Fruit fly (Drosophila melanogaster) whole organism, embryonic: ENCODE results near the gene Mgat4b.

Experiments
- Blimp-1 ChIP-seq: fragments of 200-800 bp; sonication (Bioruptor generic); optimal IDR thresholded peaks from 3 replicates; lab custom pipeline; 2018; ENCODE audit warnings: missing biosample characterization, missing genetic modification characterization, mild to moderate bottlenecking, moderate library complexity, missing genetic modification reagents
- CG10431 ChIP-seq: fragments of 200-800 bp; sonication (Bioruptor generic); optimal IDR thresholded peaks from 3 replicates; lab custom pipeline; 2018; ENCODE audit warnings: missing biosample characterization, mild to moderate bottlenecking, missing genetic modification characterization
- CG10462 ChIP-seq: fragments of 200-800 bp; sonication (Bioruptor generic); optimal IDR thresholded peaks from 2 replicates; lab custom pipeline; 2016; ENCODE audit warnings: missing biosample characterization, missing genetic modification characterization
- CG11085 ChIP-seq: fragments of 200-800 bp; sonication (Bioruptor generic); IDR thresholded peaks from 2 replicates; pipeline ENCODE4 v1.3.6; 2022; ENCODE audit warnings: missing biosample characterization, missing genetic modification characterization
- CG13123 ChIP-seq: fragments of 200-800 bp; sonication (Bioruptor generic); optimal IDR thresholded peaks from 2 replicates; lab custom pipeline; 2016; ENCODE audit warnings: missing biosample characterization, missing genetic modification characterization
- CG13296 ChIP-seq: fragments of 200-800 bp; sonication (Bioruptor generic); optimal IDR thresholded peaks from 3 replicates; lab custom pipeline; 2018; ENCODE audit warnings: missing biosample characterization, mild to moderate bottlenecking, missing genetic modification characterization
- CG14667 ChIP-seq: fragments of 200-800 bp; sonication (Bioruptor generic); IDR thresholded peaks from 2 replicates; pipeline ENCODE4 v1.3.6; 2022; ENCODE audit warnings: missing biosample characterization, missing genetic modification characterization
- CG15514 ChIP-seq: fragments of 200-800 bp; sonication (Bioruptor generic); optimal IDR thresholded peaks from 3 replicates; lab custom pipeline; 2017; ENCODE audit warnings: missing biosample characterization, missing genetic modification characterization, mild to moderate bottlenecking, moderate library complexity, missing genetic modification reagents
- CG1603 ChIP-seq: fragments of 200-800 bp; sonication (Bioruptor generic); optimal IDR thresholded peaks from 2 replicates; lab custom pipeline; 2019; ENCODE audit warnings: missing biosample characterization, mild to moderate bottlenecking, missing genetic modification characterization, moderate library complexity
- CG1647 ChIP-seq: fragments of 200-800 bp; sonication (Bioruptor generic); optimal IDR thresholded peaks from 3 replicates; lab custom pipeline; 2016; ENCODE audit warnings: missing biosample characterization, missing genetic modification characterization
- CG16815 ChIP-seq: fragments of 200-800 bp; sonication (Bioruptor generic); optimal IDR thresholded peaks from 3 replicates; lab custom pipeline; 2017; ENCODE audit warnings: missing biosample characterization, mild to moderate bottlenecking, missing genetic modification characterization
- CG17186 ChIP-seq: fragments of 200-800 bp; sonication (Bioruptor generic); optimal IDR thresholded peaks from 3 replicates; lab custom pipeline; 2017; ENCODE audit warnings: missing biosample characterization, missing genetic modification reagents, missing genetic modification characterization
- CG17802 ChIP-seq: fragments of 200-800 bp; sonication (Bioruptor generic); optimal IDR thresholded peaks from 2 replicates; lab custom pipeline; 2018; ENCODE audit warnings: missing biosample characterization, mild to moderate bottlenecking, missing genetic modification characterization, moderate library complexity
- CG18476 ChIP-seq: fragments of 200-800 bp; sonication (Bioruptor generic); optimal IDR thresholded peaks from 2 replicates; lab custom pipeline; 2016; ENCODE audit warnings: missing biosample characterization, mild to moderate bottlenecking, missing genetic modification characterization
- CG32532 ChIP-seq: fragments of 200-800 bp; sonication (Bioruptor generic); IDR thresholded peaks from 2 replicates; pipeline ENCODE4 v1.3.6; 2022; ENCODE audit warnings: missing biosample characterization, missing genetic modification characterization
- CG32772 ChIP-seq: fragments of 200-800 bp; sonication (Bioruptor generic); IDR thresholded peaks from 2 replicates; pipeline ENCODE4 v1.3.6; 2022; ENCODE audit warnings: missing biosample characterization, missing genetic modification characterization
- CG6813 ChIP-seq: fragments of 200-800 bp; sonication (Bioruptor generic); optimal IDR thresholded peaks from 2 replicates; lab custom pipeline; 2017; ENCODE audit warnings: missing biosample characterization, missing genetic modification characterization, mild to moderate bottlenecking, moderate library complexity, missing genetic modification reagents
- CG9727 ChIP-seq: fragments of 200-800 bp; sonication (Bioruptor generic); optimal IDR thresholded peaks from 3 replicates; lab custom pipeline; 2017; ENCODE audit warnings: missing biosample characterization, mild to moderate bottlenecking, missing genetic modification characterization
- Chrac-16 ChIP-seq: fragments of 200-800 bp; sonication (Bioruptor generic); optimal IDR thresholded peaks from 3 replicates; lab custom pipeline; 2016; ENCODE audit warnings: missing biosample characterization, missing genetic modification characterization
- D19A ChIP-seq: fragments of 200-800 bp; optimal IDR thresholded peaks from 3 replicates; lab custom pipeline; 2019; ENCODE audit warnings: missing biosample characterization, mild to moderate bottlenecking, missing genetic modification characterization, moderate library complexity
- Dbx ChIP-seq: fragments of 200-800 bp; sonication (Bioruptor generic); IDR thresholded peaks from 3 replicates; pipeline ENCODE4 v1.3.6; 2022; ENCODE audit warnings: missing biosample characterization, missing genetic modification characterization
- Doc2 ChIP-seq: fragments of 200-800 bp; sonication (Bioruptor generic); IDR thresholded peaks from 2 replicates; pipeline ENCODE4 v1.3.6; 2022; ENCODE audit warnings: missing biosample characterization, missing genetic modification characterization
- HHEX ChIP-seq: fragments of 200-800 bp; sonication (Bioruptor generic); optimal IDR thresholded peaks from 3 replicates; lab custom pipeline; 2017; ENCODE audit warnings: missing biosample characterization, mild to moderate bottlenecking, missing genetic modification characterization, missing genetic modification reagents
- Hr78 ChIP-seq, 2 experiments: fragments of 200-800 bp in 1 of 2; fragments of >200 bp in 1 of 2; sonication (Bioruptor generic) in 1 of 2; optimal IDR thresholded peaks; 2 replicates each; lab custom pipeline; 2017 to 2019; ENCODE audit warnings: missing biosample characterization in 2 of 2, missing genetic modification characterization in 2 of 2, mild to moderate bottlenecking in 1 of 2, moderate library complexity in 1 of 2
- Mes4 ChIP-seq: fragments of 200-800 bp; sonication (Bioruptor generic); optimal IDR thresholded peaks from 2 replicates; lab custom pipeline; 2016; ENCODE audit warnings: missing biosample characterization, missing genetic modification characterization
- Neu2 ChIP-seq: fragments of 200-800 bp; sonication (Bioruptor generic); optimal IDR thresholded peaks from 3 replicates; lab custom pipeline; 2016; ENCODE audit warnings: missing biosample characterization, missing genetic modification characterization, borderline replicate concordance
- Rfx ChIP-seq: fragments of 200-800 bp; sonication (Bioruptor generic); IDR thresholded peaks from 2 replicates; pipeline ENCODE4 v1.3.6; 2022; ENCODE audit warnings: missing biosample characterization, missing genetic modification characterization
- Six4 ChIP-seq: fragments of 200-800 bp; sonication (Bioruptor generic); optimal IDR thresholded peaks from 2 replicates; lab custom pipeline; 2016; ENCODE audit warnings: missing biosample characterization, missing genetic modification characterization
- Sox100B ChIP-seq: fragments of 200-800 bp; sonication (Bioruptor generic); optimal IDR thresholded peaks from 3 replicates; lab custom pipeline; 2018; ENCODE audit warnings: missing biosample characterization, mild to moderate bottlenecking, missing genetic modification characterization
- Sox102F ChIP-seq: fragments of 200-800 bp; sonication (Bioruptor generic); optimal IDR thresholded peaks from 2 replicates; lab custom pipeline; 2018; ENCODE audit warnings: missing biosample characterization, mild to moderate bottlenecking, missing genetic modification characterization, moderate library complexity
- Xbp1 ChIP-seq: fragments of 200-800 bp; sonication (Bioruptor generic); optimal IDR thresholded peaks from 3 replicates; lab custom pipeline; 2016; ENCODE audit warnings: missing biosample characterization, mild to moderate bottlenecking, missing genetic modification characterization
- bcd ChIP-seq: fragments of 200-800 bp; sonication (Bioruptor generic); optimal IDR thresholded peaks from 2 replicates; lab custom pipeline; 2017; ENCODE audit warnings: missing biosample characterization, mild to moderate bottlenecking, missing genetic modification characterization
- cato ChIP-seq: fragments of 200-800 bp; sonication (Bioruptor generic); optimal IDR thresholded peaks from 2 replicates; lab custom pipeline; 2016; ENCODE audit warnings: missing biosample characterization, missing genetic modification characterization, borderline replicate concordance
- dmrt11E ChIP-seq: fragments of 200-800 bp; sonication (Bioruptor generic); optimal IDR thresholded peaks from 3 replicates; lab custom pipeline; 2018; ENCODE audit warnings: missing biosample characterization, mild to moderate bottlenecking, missing genetic modification characterization, moderate library complexity
- dysf ChIP-seq: fragments of 200-800 bp; sonication (Bioruptor generic); IDR thresholded peaks from 3 replicates; pipeline ENCODE4 v1.3.6; 2022; ENCODE audit warnings: missing biosample characterization, missing genetic modification characterization
- exex ChIP-seq: fragments of 200-800 bp; sonication (Bioruptor generic); optimal IDR thresholded peaks from 4 replicates; lab custom pipeline; 2018; ENCODE audit warnings: missing biosample characterization, mild to moderate bottlenecking, missing genetic modification characterization, moderate library complexity
- gce ChIP-seq: fragments of 200-800 bp; sonication (Bioruptor generic); IDR thresholded peaks from 3 replicates; pipeline ENCODE4 v1.3.6; 2022; ENCODE audit warnings: missing biosample characterization, missing genetic modification characterization
- gcm ChIP-seq: fragments of 200-800 bp; sonication (Bioruptor generic); optimal IDR thresholded peaks from 2 replicates; lab custom pipeline; 2019; ENCODE audit warnings: missing biosample characterization, mild to moderate bottlenecking, missing genetic modification characterization, moderate library complexity
- hkb ChIP-seq, 2 experiments: fragments of 200-800 bp in 1 of 2; fragments of >200 bp in 1 of 2; sonication (Bioruptor generic) in 1 of 2; IDR thresholded peaks in 1 of 2; optimal IDR thresholded peaks in 1 of 2; 2 replicates each; pipeline versions ENCODE4 v1.3.6 to Lab custom; 2017 to 2022; ENCODE audit warnings: missing biosample characterization in 1 of 2, missing genetic modification characterization in 1 of 2
- nerfin-1 ChIP-seq: fragments of 200-800 bp; sonication (Bioruptor generic); optimal IDR thresholded peaks from 3 replicates; lab custom pipeline; 2019; ENCODE audit warnings: missing biosample characterization, mild to moderate bottlenecking, missing genetic modification characterization, moderate library complexity
- otp ChIP-seq: fragments of 200-800 bp; sonication (Bioruptor generic); IDR thresholded peaks from 3 replicates; pipeline ENCODE4, ENCODE4 v1.3.6; 2022; ENCODE audit warnings: missing biosample characterization, missing genetic modification characterization
- peb ChIP-seq: fragments of 200-800 bp; sonication (Bioruptor generic); IDR thresholded peaks from 2 replicates; pipeline ENCODE4 v1.3.6; 2022; ENCODE audit warnings: missing biosample characterization, missing genetic modification characterization
- scrt ChIP-seq: fragments of 200-800 bp; sonication (Bioruptor generic); optimal IDR thresholded peaks from 2 replicates; lab custom pipeline; 2018; ENCODE audit warnings: missing biosample characterization, mild to moderate bottlenecking, missing genetic modification characterization, moderate library complexity
- stwl ChIP-seq: fragments of 200-800 bp; sonication (Bioruptor generic); optimal IDR thresholded peaks from 3 replicates; lab custom pipeline; 2018; ENCODE audit warnings: missing biosample characterization, mild to moderate bottlenecking, missing genetic modification characterization, moderate library complexity
- tin ChIP-seq: fragments of 200-800 bp; sonication (Bioruptor generic); optimal IDR thresholded peaks from 3 replicates; lab custom pipeline; 2016; ENCODE audit warnings: missing biosample characterization, missing genetic modification characterization
- trh ChIP-seq: fragments of 200-800 bp; sonication (Bioruptor generic); optimal IDR thresholded peaks from 2 replicates; lab custom pipeline; 2016; ENCODE audit warnings: missing biosample characterization, missing genetic modification characterization

The Mgat4b gene

DNA sequence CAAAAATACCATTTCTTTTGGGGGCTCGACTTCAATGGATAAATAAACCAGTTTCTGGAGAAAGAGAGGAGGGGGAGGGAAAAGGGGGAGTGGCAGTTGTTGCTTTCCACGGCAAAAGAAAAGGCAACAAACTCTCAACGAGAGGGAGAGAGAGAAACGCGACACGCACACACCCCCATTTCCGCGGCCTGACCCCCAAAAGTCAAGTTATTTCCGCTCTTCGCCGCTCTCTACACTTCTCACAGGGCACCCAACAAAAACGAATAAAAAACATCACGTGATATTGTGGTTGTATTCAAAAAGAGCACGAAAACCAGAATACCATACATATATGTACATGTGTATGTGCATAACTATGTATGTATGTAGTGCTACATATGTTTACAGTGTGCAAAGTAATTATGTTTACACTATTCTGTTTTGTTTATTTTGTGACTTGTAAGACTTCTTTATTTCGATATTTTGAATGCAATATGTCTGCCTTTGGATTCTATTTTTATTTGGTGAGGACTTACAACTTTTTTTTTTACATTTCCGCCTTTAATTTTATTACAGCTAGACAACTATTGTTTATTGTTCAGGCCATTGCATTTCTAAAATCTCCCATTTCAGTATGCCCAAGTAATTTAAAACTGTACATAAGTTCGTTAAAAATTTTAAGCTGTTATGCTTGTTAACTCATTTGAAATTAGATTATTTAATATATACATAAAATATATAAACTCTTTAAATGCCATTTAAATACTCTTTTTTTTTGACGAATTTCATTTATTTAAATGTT is 12.2 kb upstream of the Mgat4b start (continued):
- no peak for TF ChIP-seq peb (GFP tag; lab: Robert Waterston, UW)
- peak; percentile 88 for TF ChIP-seq nerfin-1 (tag; lab: Kevin White, UChicago)
- peak; percentile 97 for TF ChIP-seq scrt (GFP tag; lab: Kevin White, UChicago)
- TF ChIP-seq Sox102F (GFP tag; lab: Kevin White, UChicago), result peak; percentile 74
- TF ChIP-seq CG9727 (GFP tag; lab: Kevin White, UChicago), result peak; percentile 86
- TF ChIP-seq CG32772 (GFP tag; lab: Robert Waterston, UW), result no peak
- peak; percentile 10 for TF ChIP-seq stwl (tag; lab: Kevin White, UChicago)
- peak; percentile 63 for TF ChIP-seq CG1603 (tag; lab: Kevin White, UChicago)
- TF ChIP-seq CG10431 (GFP tag; lab: Kevin White, UChicago), result peak; percentile 56
- peak in 1 of 2 experiments; percentile 97 for TF ChIP-seq Hr78 (GFP tag; optimal IDR thresholded peaks at IDR 0.05; lab: Kevin White, UChicago)
- TF ChIP-seq CG32532 (GFP tag; lab: Robert Waterston, UW), result peak; percentile 33; the same call in 1 of the 2 replicates
- no peak for TF ChIP-seq CG17802
- TF ChIP-seq cato (GFP tag; lab: Kevin White, UChicago), result peak; percentile 52
- no peak for TF ChIP-seq CG1647 (GFP tag; lab: Kevin White, UChicago)
- 0 out of 2 replicates have a peak, but pooled peaks have one; percentile 49 for TF ChIP-seq Rfx (GFP tag; lab: Robert Waterston, UW)
- TF ChIP-seq CG11085 (GFP tag; lab: Robert Waterston, UW), result no peak
- TF ChIP-seq exex (tag; lab: Kevin White, UChicago), result peak; percentile 12
- no peak for TF ChIP-seq Neu2 (GFP tag; lab: Kevin White, UChicago)
- TF ChIP-seq trh (GFP tag; lab: Kevin White, UChicago), result peak; percentile 45

DNA sequence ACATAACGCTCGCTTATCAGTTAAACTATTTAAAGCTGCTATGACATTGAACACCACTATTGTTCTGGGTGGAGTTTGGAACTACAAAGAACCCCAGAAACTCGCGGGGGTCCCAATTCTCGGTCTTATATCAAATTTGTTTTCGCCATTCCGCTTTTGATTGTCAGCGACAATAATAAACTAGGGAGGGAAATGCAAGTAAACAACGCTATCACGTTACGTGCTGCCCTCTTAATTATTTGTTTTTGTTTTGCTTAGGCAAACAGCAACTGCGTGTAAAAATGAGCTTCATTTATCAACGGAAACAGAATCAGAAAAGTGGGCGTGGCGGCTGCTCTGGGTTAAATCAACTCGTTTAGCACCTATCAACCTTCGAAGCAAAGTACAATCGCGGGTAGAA is 11.1 kb upstream of the Mgat4b start:
- TF ChIP-seq CG17186 (GFP tag; lab: Kevin White, UChicago) (peak; percentile 34), bcd (peak; percentile 10), CG15514 (GFP tag; lab: Kevin White, UChicago) (peak; percentile 36), Xbp1 (GFP tag; lab: Kevin White, UChicago) (no peak), D19A (tag; lab: Kevin White, UChicago) (peak; percentile 12), Doc2 (GFP tag; lab: Robert Waterston, UW) (no peak), gcm (no peak), CG13296 (GFP tag; lab: Kevin White, UChicago) (peak; percentile 64), CG18476 (peak; percentile 45), CG6813 (peak; percentile 64), HHEX (GFP tag; lab: Kevin White, UChicago) (peak; percentile 40), Mes4 (GFP tag; lab: Kevin White, UChicago) (peak; percentile 21), hkb (optimal IDR thresholded peaks at IDR 0.05; lab: Kevin White, UChicago) (no peak), hkb (GFP tag; IDR thresholded peaks at IDR 0.05; lab: Robert Waterston, UW) (peak; percentile 54), Rfx (GFP tag; lab: Robert Waterston, UW) (peak; percentile 13; the same call in 1 of the 2 replicates), tin (GFP tag; lab: Kevin White, UChicago) (no peak), CG16815 (GFP tag; lab: Kevin White, UChicago) (no peak), dysf (GFP tag; lab: Robert Waterston, UW) (peak; percentile 28; the same call in 1 of the 3 replicates), Chrac-16 (GFP tag; lab: Kevin White, UChicago) (no peak), otp (GFP tag; lab: Robert Waterston, UW) (0 out of 3 replicates have a peak, but pooled peaks have one; percentile 12), Blimp-1 (GFP tag; lab: Kevin White, UChicago) (peak; percentile 20), Dbx (GFP tag; lab: Robert Waterston, UW) (0 out of 3 replicates have a peak, but pooled peaks have one; percentile 8), Sox100B (GFP tag; lab: Kevin White, UChicago) (peak; percentile 42), CG10462 (no peak), gce (GFP tag; lab: Robert Waterston, UW) (no peak), CG13123 (GFP tag; lab: Kevin White, UChicago) (peak; percentile 34), CG14667 (GFP tag; lab: Robert Waterston, UW) (no peak), dmrt11E (tag; lab: Kevin White, UChicago) (peak; percentile 48), Six4 (GFP tag; lab: Kevin White, UChicago) (peak; percentile 2), exex (tag; lab: Kevin White, UChicago) (peak; percentile 2)
